Fruit fly (Drosophila melanogaster) whole organism, adult: ENCODE data around the gene CG31869.

Experiments used
- CG11617 ChIP-seq: fragments of 200-800 bp; sonication (Bioruptor generic); optimal IDR thresholded peaks from 2 replicates; lab custom pipeline; 2017; ENCODE audit warnings: mild to moderate bottlenecking, missing biosample characterization, missing genetic modification reagents, missing genetic modification characterization
- CG14711 ChIP-seq: fragments of 200-800 bp; sonication (Bioruptor generic); optimal IDR thresholded peaks from 2 replicates; lab custom pipeline; 2018; ENCODE audit warnings: missing biosample characterization, mild to moderate bottlenecking, missing genetic modification characterization, moderate library complexity
- CG1620 ChIP-seq: fragments of 200-800 bp; sonication (Bioruptor generic); optimal IDR thresholded peaks from 2 replicates; lab custom pipeline; 2016; ENCODE audit warnings: missing biosample characterization, missing genetic modification characterization
- CG5204 ChIP-seq: fragments of 200-800 bp; sonication (Bioruptor generic); optimal IDR thresholded peaks from 2 replicates; lab custom pipeline; 2016; ENCODE audit warnings: missing biosample characterization, missing genetic modification characterization
- CG7045 ChIP-seq: fragments of 200-800 bp; sonication (Bioruptor generic); optimal IDR thresholded peaks from 2 replicates; lab custom pipeline; 2017; ENCODE audit warnings: missing biosample characterization, mild to moderate bottlenecking, missing genetic modification characterization
- Crg-1 ChIP-seq: fragments of 200-800 bp; sonication (Bioruptor generic); optimal IDR thresholded peaks from 2 replicates; lab custom pipeline; 2016; ENCODE audit warnings: missing biosample characterization, missing genetic modification characterization
- Hr96 ChIP-seq: fragments of 200-800 bp; sonication (Bioruptor generic); optimal IDR thresholded peaks from 2 replicates; lab custom pipeline; 2016; ENCODE audit warnings: missing biosample characterization, missing genetic modification characterization
- Mnt ChIP-seq: fragments of 200-800 bp; sonication (Bioruptor generic); optimal IDR thresholded peaks from 2 replicates; lab custom pipeline; 2016; ENCODE audit warnings: missing biosample characterization, mild to moderate bottlenecking, missing genetic modification characterization
- cic ChIP-seq: fragments of 200-800 bp; sonication (Bioruptor generic); optimal IDR thresholded peaks from 2 replicates; lab custom pipeline; 2017; ENCODE audit warnings: missing biosample characterization, mild to moderate bottlenecking, missing genetic modification characterization, moderate library complexity
- cnc ChIP-seq, 2 experiments: fragments of >200 bp; optimal IDR thresholded peaks; 2 replicates each; lab custom pipeline; 2017
- pad ChIP-seq: fragments of 200-800 bp; sonication (Bioruptor generic); optimal IDR thresholded peaks from 3 replicates; lab custom pipeline; 2017; ENCODE audit warnings: missing biosample characterization, missing genetic modification characterization, mild to moderate bottlenecking, moderate library complexity, missing genetic modification reagents
- tj ChIP-seq: fragments of 200-800 bp; sonication (Bioruptor generic); optimal IDR thresholded peaks from 3 replicates; lab custom pipeline; 2017; ENCODE audit warnings: missing biosample characterization, mild to moderate bottlenecking, missing genetic modification characterization, moderate library complexity
- toe ChIP-seq: fragments of 200-800 bp; sonication (Bioruptor generic); optimal IDR thresholded peaks from 2 replicates; lab custom pipeline; 2016; ENCODE audit warnings: missing biosample characterization, missing genetic modification characterization

DNA sequence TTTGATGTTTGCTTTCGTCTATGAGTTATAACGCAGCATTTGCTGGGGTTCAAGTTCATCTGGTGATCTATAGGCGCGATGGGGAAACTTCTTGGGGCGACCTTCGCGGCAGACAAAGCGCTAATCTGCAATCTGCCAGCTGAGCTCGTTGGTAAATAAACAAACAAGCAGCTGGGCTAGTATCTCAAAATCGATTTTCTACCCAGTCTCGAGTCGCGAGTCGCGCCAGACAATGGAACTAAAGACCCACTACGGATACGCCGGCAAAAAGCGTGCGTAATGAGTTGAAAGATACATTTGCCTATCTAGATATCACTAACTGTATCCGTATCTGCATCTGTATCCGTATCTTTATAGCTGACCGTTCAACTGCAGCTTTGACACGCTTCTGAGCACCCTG is 47.3 kb downstream of the CG31869 start:
- TF ChIP-seq CG1620 (GFP tag; lab: Kevin White, UChicago) (no peak), tj (GFP tag; lab: Kevin White, UChicago) (no peak), cnc (optimal IDR thresholded peaks at IDR 0.05; lab: Kevin White, UChicago) (no peak), CG14711 (no peak), Crg-1 (no peak), CG7045 (GFP tag; lab: Kevin White, UChicago) (no peak), pad (GFP tag; lab: Kevin White, UChicago) (no peak), Hr96 (no peak), CG11617 (GFP tag; lab: Kevin White, UChicago) (no peak), Mnt (GFP tag; lab: Kevin White, UChicago) (no peak), toe (GFP tag; lab: Kevin White, UChicago) (no peak), CG5204 (no peak), cic (GFP tag; lab: Kevin White, UChicago) (no peak)
